Worm (Caenorhabditis elegans) whole organism, L3 larva: ENCODE results near the gene F59A7.14.

ENCODE experiments used
- nhr-11 ChIP-seq: fragments of 150-350 bp; optimal IDR thresholded peaks from 2 replicates; lab custom pipeline; 2014; ENCODE audit warnings: missing biosample characterization, missing genetic modification characterization
- nhr-23 ChIP-seq: fragments of 150-350 bp; optimal IDR thresholded peaks from 2 replicates; lab custom pipeline; 2014; ENCODE audit warnings: missing biosample characterization, missing genetic modification reagents, missing genetic modification characterization

- TF ChIP-seq nhr-11 (tag; lab: Kevin White, UChicago), result no peak
- TF ChIP-seq nhr-23 (tag; lab: Kevin White, UChicago), result no peak
Measured at ce11 chrV:2016428-2016827, 2.4 kb upstream of the F59A7.14 start, which contains the start of gene F59A7.2.
